Worm (Caenorhabditis elegans) whole organism, young adult: ENCODE measurements around the gene H01G02.4.
A peak's percentile ranks its signal among the peaks of the same experiment; 100 is the strongest.

Experiments used
- B0019.2 ChIP-seq: fragments of 200-800 bp; sonication (Bioruptor generic); conservative IDR thresholded peaks from 2 replicates; pipeline ENCODE4 v1.3.6; 2022; ENCODE audit warnings: missing genetic modification reagents, missing genetic modification characterization, missing compliant biosample characterization
- B0336.3 ChIP-seq: fragments of 200-800 bp; sonication (Bioruptor generic); IDR thresholded peaks from 2 replicates; pipeline ENCODE4 v1.3.6; 2022; ENCODE audit warnings: missing genetic modification characterization, missing compliant biosample characterization
- C17E4.6 ChIP-seq: fragments of 200-800 bp; sonication (Bioruptor generic); IDR thresholded peaks from 2 replicates; pipeline ENCODE4 v1.3.6; 2022; ENCODE audit warnings: missing genetic modification reagents, missing genetic modification characterization, missing compliant biosample characterization
- F49E8.2 ChIP-seq: sonication (generic microtip); optimal IDR thresholded peaks from 3 replicates; lab custom pipeline; 2017; ENCODE audit warnings: missing genetic modification characterization, mild to moderate bottlenecking, missing compliant biosample characterization, antibody characterized with exemption, moderate library complexity; ENCODE audit not compliant: insufficient read depth
- F55B11.4 ChIP-seq: sonication (generic microtip); optimal IDR thresholded peaks from 2 replicates; lab custom pipeline; 2016; ENCODE audit warnings: missing compliant biosample characterization, missing genetic modification characterization, borderline replicate concordance; ENCODE audit not compliant: insufficient read depth
- F57A8.1 ChIP-seq: fragments of 200-800 bp; sonication (Bioruptor generic); optimal IDR thresholded peaks from 2 replicates; lab custom pipeline; 2018; ENCODE audit warnings: mild to moderate bottlenecking, missing genetic modification characterization, moderate library complexity, missing compliant biosample characterization
- K12H6.12 ChIP-seq: fragments of 200-800 bp; sonication (Bioruptor generic); optimal IDR thresholded peaks from 2 replicates; lab custom pipeline; 2018; ENCODE audit warnings: mild to moderate bottlenecking, missing genetic modification characterization, missing compliant biosample characterization
- T26A5.8 ChIP-seq: sonication (generic microtip); optimal IDR thresholded peaks from 2 replicates; lab custom pipeline; 2016; ENCODE audit warnings: missing genetic modification characterization, missing compliant biosample characterization
- Y53F4B.3 ChIP-seq: fragments of 200-800 bp; sonication (Bioruptor generic); IDR thresholded peaks from 2 replicates; pipeline ENCODE4 v1.3.6; 2022; ENCODE audit warnings: missing genetic modification reagents, missing genetic modification characterization, missing compliant biosample characterization
- Y56A3A.18 ChIP-seq: fragments of 200-800 bp; sonication (Bioruptor generic); IDR thresholded peaks from 2 replicates; pipeline ENCODE4 v1.3.6; 2022; ENCODE audit warnings: missing genetic modification reagents, missing genetic modification characterization, missing compliant biosample characterization
- ama-1 ChIP-seq, 3 experiments: fragments of 150-350 bp in 1 of 3; sonication (generic microtip) in 2 of 3; optimal IDR thresholded peaks; 2 replicates each; lab custom pipeline; 2014 to 2018; ENCODE audit warnings: missing biosample characterization in 2 of 3, missing genetic modification characterization in 2 of 3, missing genetic modification reagents in 2 of 3
- bed-1 ChIP-seq: fragments of 200-800 bp; sonication (Bioruptor generic); IDR thresholded peaks from 2 replicates; pipeline ENCODE4 v1.3.6; 2022; ENCODE audit warnings: missing genetic modification reagents, missing genetic modification characterization, missing compliant biosample characterization
- cebp-1 ChIP-seq, 2 experiments: fragments of 200-800 bp in 1 of 2; sonication (Bioruptor generic) in 1 of 2; sonication (generic microtip) in 1 of 2; IDR thresholded peaks in 1 of 2; optimal IDR thresholded peaks in 1 of 2; 2 replicates each; pipeline versions ENCODE4 v1.3.6 to Lab custom; 2017 to 2022; ENCODE audit warnings: missing compliant biosample characterization in 2 of 2, missing genetic modification characterization in 2 of 2, mild to moderate bottlenecking in 1 of 2, missing genetic modification reagents in 1 of 2, moderate library complexity in 1 of 2
- ceh-100 ChIP-seq: fragments of 200-800 bp; sonication (Bioruptor generic); IDR thresholded peaks from 2 replicates; pipeline ENCODE4 v1.3.6; 2022; ENCODE audit warnings: missing genetic modification reagents, missing genetic modification characterization, missing compliant biosample characterization
- chd-7 ChIP-seq: sonication (generic microtip); optimal IDR thresholded peaks from 2 replicates; lab custom pipeline; 2016; ENCODE audit warnings: mild to moderate bottlenecking, missing genetic modification characterization, moderate library complexity, missing compliant biosample characterization
- dox-1 ChIP-seq: fragments of 200-800 bp; sonication (Bioruptor generic); IDR thresholded peaks from 2 replicates; pipeline ENCODE4 v1.3.6; 2022; ENCODE audit warnings: missing genetic modification reagents, missing genetic modification characterization, missing compliant biosample characterization
- egl-18 ChIP-seq: fragments of 200-800 bp; sonication (Bioruptor generic); IDR thresholded peaks from 2 replicates; pipeline ENCODE4 v1.3.6; 2022; ENCODE audit warnings: missing genetic modification reagents, missing genetic modification characterization, missing compliant biosample characterization
- egl-44 ChIP-seq: fragments of 200-800 bp; sonication (Bioruptor generic); IDR thresholded peaks from 2 replicates; pipeline ENCODE4 v1.3.6; 2022; ENCODE audit warnings: missing genetic modification reagents, missing genetic modification characterization, missing compliant biosample characterization
- hmg-1.2 ChIP-seq: fragments of 200-800 bp; sonication (Bioruptor generic); IDR thresholded peaks from 2 replicates; pipeline ENCODE4 v1.3.6; 2022; ENCODE audit warnings: missing genetic modification reagents, missing genetic modification characterization, missing compliant biosample characterization
- hmg-20 ChIP-seq: fragments of 200-800 bp; sonication (Bioruptor generic); IDR thresholded peaks from 2 replicates; pipeline ENCODE4 v1.3.6; 2022; ENCODE audit warnings: missing genetic modification reagents, missing genetic modification characterization, missing compliant biosample characterization
- lag-1 ChIP-seq: fragments of 200-800 bp; sonication (Bioruptor generic); IDR thresholded peaks from 2 replicates; pipeline ENCODE4 v1.3.6; 2022; ENCODE audit warnings: missing genetic modification reagents, missing genetic modification characterization, missing compliant biosample characterization
- lin-35 ChIP-seq, 3 experiments: fragments of 150-350 bp in 2 of 3; sonication (generic microtip) in 1 of 3; optimal IDR thresholded peaks; 2 replicates each; lab custom pipeline; 2014 to 2018; ENCODE audit warnings: missing biosample characterization in 3 of 3, missing genetic modification characterization in 3 of 3, missing genetic modification reagents in 3 of 3
- mes-4 ChIP-seq: sonication (generic microtip); optimal IDR thresholded peaks from 2 replicates; lab custom pipeline; 2016; ENCODE audit warnings: missing genotype, missing genetic modification characterization, missing compliant biosample characterization
- mxl-1 ChIP-seq: sonication (generic microtip); optimal IDR thresholded peaks from 2 replicates; lab custom pipeline; 2016; ENCODE audit warnings: missing genetic modification characterization, missing compliant biosample characterization
- nhr-80 ChIP-seq: sonication (generic microtip); optimal IDR thresholded peaks from 2 replicates; lab custom pipeline; 2016; ENCODE audit warnings: missing genetic modification characterization, missing compliant biosample characterization
- rec-8 ChIP-seq, 2 experiments: sonication (generic microtip); optimal IDR thresholded peaks; 2 replicates each; lab custom pipeline; 2016; ENCODE audit warnings: mild to moderate bottlenecking in 2 of 2, missing genetic modification characterization in 2 of 2, missing genetic modification reagents in 2 of 2, missing genotype in 2 of 2, missing biosample characterization in 1 of 2, missing compliant biosample characterization in 1 of 2, moderate library complexity in 1 of 2
- sea-2 ChIP-seq: fragments of 200-800 bp; sonication (Bioruptor generic); IDR thresholded peaks from 2 replicates; pipeline ENCODE4 v1.3.6; 2022; ENCODE audit warnings: missing genetic modification characterization, missing compliant biosample characterization
- snpc-4 ChIP-seq, 5 experiments: fragments of 150-350 bp in 1 of 5; sonication (generic microtip) in 4 of 5; optimal IDR thresholded peaks; 2 replicates each; lab custom pipeline; 2014 to 2018; ENCODE audit warnings: missing genetic modification characterization in 5 of 5, missing biosample characterization in 3 of 5, antibody characterized with exemption in 2 of 5, mild to moderate bottlenecking in 2 of 5, missing compliant biosample characterization in 2 of 5, missing genotype in 2 of 5, moderate library complexity in 2 of 5, missing genetic modification reagents in 1 of 5
- tlf-1 ChIP-seq: fragments of 200-800 bp; sonication (Bioruptor generic); optimal IDR thresholded peaks from 2 replicates; lab custom pipeline; 2018; ENCODE audit warnings: mild to moderate bottlenecking, missing genetic modification characterization, missing compliant biosample characterization
- zfh-2 ChIP-seq: fragments of 200-800 bp; sonication (Bioruptor generic); conservative IDR thresholded peaks from 2 replicates; pipeline ENCODE4 v1.3.6; 2022; ENCODE audit warnings: missing genetic modification reagents, missing genetic modification characterization, missing compliant biosample characterization
- ztf-26 ChIP-seq: sonication (generic microtip); optimal IDR thresholded peaks from 2 replicates; lab custom pipeline; 2017; ENCODE audit warnings: missing genetic modification characterization, missing compliant biosample characterization
- ztf-6 ChIP-seq: fragments of 200-800 bp; sonication (Bioruptor generic); IDR thresholded peaks from 2 replicates; pipeline ENCODE4 v1.3.6; 2022; ENCODE audit warnings: missing genetic modification reagents, missing genetic modification characterization, missing compliant biosample characterization

H01G02.4 gene

DNA sequence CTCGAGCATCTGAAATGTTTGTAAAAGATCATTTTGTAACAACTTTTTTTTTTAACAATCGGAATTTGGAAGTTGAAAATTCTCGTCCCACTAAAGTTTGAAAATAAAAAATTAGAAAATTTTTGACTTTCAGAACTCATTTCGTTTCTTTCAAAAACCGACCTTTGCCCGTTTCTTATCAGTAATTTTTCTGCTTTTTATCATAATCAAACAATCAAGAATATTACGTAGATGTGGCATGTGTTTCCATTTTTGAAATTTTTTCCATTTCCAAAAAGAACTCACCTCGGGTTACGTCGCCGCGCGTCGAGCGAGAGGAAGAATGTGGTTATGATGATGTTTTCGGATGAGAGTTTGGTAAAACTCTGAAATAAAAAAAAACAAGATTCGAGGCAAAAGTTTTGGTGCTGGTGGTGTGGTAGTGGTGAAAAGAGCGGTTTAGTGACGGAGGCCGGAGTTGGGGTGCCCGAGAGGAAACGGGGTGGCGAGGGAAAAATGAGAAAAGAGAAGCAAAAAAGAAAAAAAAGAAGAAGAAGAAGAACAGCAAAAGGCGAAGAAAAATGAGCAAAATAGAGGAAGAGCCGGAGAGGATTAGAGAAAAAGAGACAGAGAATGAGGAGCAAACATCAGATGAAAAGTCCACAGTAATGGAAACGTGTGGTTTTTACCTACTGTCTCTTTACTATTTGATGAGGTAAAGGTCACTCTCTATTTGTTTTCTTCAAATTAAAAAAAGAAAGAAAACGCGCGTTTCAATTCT, 42.1 kb downstream of the H01G02.4 start, which contains the start of gene T12A7.2:
Gene T12A7.2 (minus strand): TSS at position 412 of the 760 bp plus-strand sequence.
- TF ChIP-seq egl-44 (GFP tag; lab: Robert Waterston, UW) (no peak), ztf-26 (no peak), C17E4.6 (no peak), ceh-100 (GFP tag; lab: Robert Waterston, UW) (no peak), mes-4 (tag; lab: Kevin White, UChicago) (no peak), rec-8 (tag; optimal IDR thresholded peaks at IDR 0.05; lab: Kevin White, UChicago) (no peak), B0336.3 (GFP tag; lab: Robert Waterston, UW) (no peak), F57A8.1 (no peak), F55B11.4 (tag; lab: Kevin White, UChicago) (no peak), nhr-80 (tag; lab: Kevin White, UChicago) (peak; percentile 28), zfh-2 (GFP tag; lab: Robert Waterston, UW) (no peak), F49E8.2 (tag; lab: Kevin White, UChicago) (no peak), K12H6.12 (tag; lab: Kevin White, UChicago) (peak; percentile 9), lin-35 (GFP tag; optimal IDR thresholded peaks at IDR 0.05; lab: Kevin White, UChicago) (peak in 1 of 3 experiments; percentile 23), hmg-1.2 (GFP tag; lab: Robert Waterston, UW) (peak; percentile 30; the same call in 1 of the 2 replicates)
- TF ChIP-seq, all 124 proteins: peak for 4

DNA sequence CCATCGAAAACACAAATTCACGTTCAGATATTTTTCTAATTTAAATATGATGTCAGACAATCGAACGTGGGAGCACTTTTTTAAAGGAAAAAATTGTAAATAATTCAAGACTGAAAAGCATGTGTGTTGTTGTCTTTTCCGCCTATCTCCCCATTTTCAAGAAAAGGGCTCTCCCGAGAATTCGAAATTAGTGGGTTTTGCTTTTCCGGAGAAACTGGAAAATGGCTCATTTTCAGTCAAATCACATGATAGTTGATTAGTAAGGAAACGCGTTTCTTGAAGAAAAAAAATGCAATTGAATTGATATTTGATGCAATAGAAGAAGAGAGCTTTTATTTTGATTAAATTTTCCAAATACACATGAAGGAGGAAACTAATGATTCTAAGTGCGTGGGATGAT, 43.1 kb downstream of the H01G02.4 start:
- TF ChIP-seq lag-1 (GFP tag; lab: Robert Waterston, UW) (no peak), hmg-20 (no peak), ztf-6 (no peak), mxl-1 (tag; lab: Kevin White, UChicago) (no peak), Y53F4B.3 (GFP tag; lab: Robert Waterston, UW) (no peak), snpc-4 (GFP tag; optimal IDR thresholded peaks at IDR 0.05; lab: Kevin White, UChicago) (no peak), snpc-4 (tag; optimal IDR thresholded peaks at IDR 0.05; lab: Kevin White, UChicago) (no peak), dox-1 (no peak), cebp-1 (GFP tag; IDR thresholded peaks at IDR 0.05; lab: Robert Waterston, UW) (no peak), cebp-1 (tag; optimal IDR thresholded peaks at IDR 0.05; lab: Kevin White, UChicago) (no peak), ama-1 (optimal IDR thresholded peaks at IDR 0.05; lab: Kevin White, UChicago) (no peak), ama-1 (GFP tag; optimal IDR thresholded peaks at IDR 0.05; lab: Kevin White, UChicago) (no peak), zfh-2 (GFP tag; lab: Robert Waterston, UW) (no peak)
- TF ChIP-seq, all 124 proteins: peak for 0

DNA sequence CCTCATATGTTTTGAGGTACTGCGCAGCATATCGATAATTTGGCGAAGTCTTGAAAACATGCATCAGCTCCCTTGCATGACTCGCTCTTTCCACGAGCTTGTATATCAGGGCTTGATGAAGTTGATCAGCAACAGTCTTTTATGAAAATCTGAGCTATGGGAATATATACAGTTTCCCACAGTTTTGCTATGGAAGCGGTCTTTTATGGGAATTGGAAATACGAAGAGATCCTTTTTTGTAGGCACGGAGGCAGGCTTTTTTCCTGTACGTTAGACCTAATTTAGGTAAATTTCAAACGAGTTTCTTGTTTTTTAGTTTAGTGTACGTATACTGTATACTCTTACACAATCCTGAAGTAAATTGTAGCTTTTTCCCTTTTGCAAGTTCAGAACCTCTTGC, 47.0 kb downstream of the H01G02.4 start, which contains the start of gene T12A7.9:
Gene T12A7.9 (minus strand): TSS at position 101 of the 400 bp plus-strand sequence.
- TF ChIP-seq tlf-1: no peak
- no peak for TF ChIP-seq mes-4 (tag; lab: Kevin White, UChicago)
- no peak for TF ChIP-seq cebp-1 (GFP tag; IDR thresholded peaks at IDR 0.05; lab: Robert Waterston, UW)
- TF ChIP-seq cebp-1 (tag; optimal IDR thresholded peaks at IDR 0.05; lab: Kevin White, UChicago): peak; percentile 33
- TF ChIP-seq Y56A3A.18: 0 out of 2 replicates have a peak, but pooled peaks have one; percentile 22
- TF ChIP-seq, all 124 proteins: peak for 2

- TF ChIP-seq bed-1 (GFP tag; lab: Robert Waterston, UW) (no peak), B0019.2 (GFP tag; lab: Robert Waterston, UW) (no peak), sea-2 (GFP tag; lab: Robert Waterston, UW) (no peak), mxl-1 (tag; lab: Kevin White, UChicago) (no peak), hmg-1.2 (GFP tag; lab: Robert Waterston, UW) (no peak), T26A5.8 (no peak), dox-1 (no peak), egl-18 (GFP tag; lab: Robert Waterston, UW) (no peak), chd-7 (tag; lab: Kevin White, UChicago) (no peak)
These were observed 47.9 kb downstream of the H01G02.4 start, which contains the start of gene T12A7.10 for ce11 chrIV:11755003-11755402. Gene T12A7.10, minus strand, starts transcription at chrIV:11755103.
